ENCODE assay signal across 2 worm cellular contexts in genomic region chrII:14351352-14351751, ce11.
TF ChIP-seq lines count a peak whose summit lies in the region.

No protein-coding gene starts in this region.

TF ChIP-seq in whole organism, L4 larva, 104 proteins besides CTCF, POLR2A, EP300 and RAD21:
- TF ChIP-seq ztf-11 (tag; optimal IDR thresholded peaks at IDR 0.05; lab: Kevin White, UChicago) (no peak), lim-7 (GFP tag; IDR thresholded peaks at IDR 0.05; lab: Robert Waterston, UW) (no peak), aha-1 (tag; lab: Kevin White, UChicago) (peak; percentile 94), dmd-8 (GFP tag; IDR thresholded peaks at IDR 0.05; lab: Robert Waterston, UW) (0 out of 2 replicates have a peak, but pooled peaks have one; percentile 7), spr-1 (tag; optimal IDR thresholded peaks at IDR 0.05; lab: Kevin White, UChicago) (no peak), nhr-42 (GFP tag; IDR thresholded peaks at IDR 0.05; lab: Robert Waterston, UW) (no peak), aly-2 (tag; optimal IDR thresholded peaks at IDR 0.05; lab: Kevin White, UChicago) (no peak), ceh-82 (tag; optimal IDR thresholded peaks at IDR 0.05; lab: Kevin White, UChicago) (no peak), Y75B8A.6 (GFP tag; IDR thresholded peaks at IDR 0.05; lab: Robert Waterston, UW) (no peak), fos-1 (tag; optimal IDR thresholded peaks at IDR 0.05; lab: Kevin White, UChicago) (no peak), set-16 (GFP tag; IDR thresholded peaks at IDR 0.05; lab: Robert Waterston, UW) (peak; percentile 36; the same call in 1 of the 2 replicates), Y105C5A.15 (GFP tag; IDR thresholded peaks at IDR 0.05; lab: Robert Waterston, UW) (no peak), nhr-48 (tag; optimal IDR thresholded peaks at IDR 0.05; lab: Kevin White, UChicago) (no peak), ceh-28 (tag; optimal IDR thresholded peaks at IDR 0.05; lab: Kevin White, UChicago) (no peak), madf-9 (GFP tag; conservative IDR thresholded peaks at IDR 0.05; lab: Robert Waterston, UW) (no peak), Y5F2A.4 (GFP tag; optimal IDR thresholded peaks at IDR 0.05; lab: Kevin White, UChicago) (no peak), ceh-32 (tag; optimal IDR thresholded peaks at IDR 0.05; lab: Kevin White, UChicago; ENCODE audit: poor library complexity) (no peak), rbr-2 (tag; optimal IDR thresholded peaks at IDR 0.05; lab: Kevin White, UChicago) (no peak), vab-7 (GFP tag; IDR thresholded peaks at IDR 0.05; lab: Robert Waterston, UW) (no peak), attf-4 (tag; optimal IDR thresholded peaks at IDR 0.05; lab: Kevin White, UChicago) (no peak), nhr-11 (tag; optimal IDR thresholded peaks at IDR 0.05; lab: Kevin White, UChicago) (no peak), lin-15B (tag; optimal IDR thresholded peaks at IDR 0.05; lab: Kevin White, UChicago) (no peak)
TF ChIP-seq in whole organism, L4 larva: peak in this region for 3.

TF ChIP-seq in whole organism, midembryonic, 9 proteins besides CTCF, POLR2A, EP300 and RAD21:
- TF ChIP-seq flt-1 (GFP tag; IDR thresholded peaks at IDR 0.05; lab: Robert Waterston, UW), result no peak
- TF ChIP-seq klf-2 (GFP tag; conservative IDR thresholded peaks at IDR 0.05; lab: Robert Waterston, UW), result 0 out of 2 replicates have a peak, but pooled peaks have one; percentile 8
